Fruit fly (Drosophila melanogaster): Measurements from ENCODE around the gene CG18641.
A peak's percentile ranks its signal among the peaks of the same experiment; 100 is the strongest.

The CG18641 gene

dm6 chr2L:2426444-2427188 lies 11.5 kb upstream of the CG18641 start (continued):
- TF ChIP-seq lmd (GFP tag; IDR thresholded peaks at IDR 0.05) = peak; percentile 61
- no peak for TF ChIP-seq CG7987 (GFP tag; optimal IDR thresholded peaks at IDR 0.05)
- no peak for TF ChIP-seq HLH4C (GFP tag; IDR thresholded peaks at IDR 0.05; ENCODE audit: partially characterized antibody)
- no peak for TF ChIP-seq CG18476 (GFP tag; optimal IDR thresholded peaks at IDR 0.05)
- TF ChIP-seq Blimp-1 (GFP tag; optimal IDR thresholded peaks at IDR 0.05) = peak; percentile 70
- TF ChIP-seq CG8944 (GFP tag; optimal IDR thresholded peaks at IDR 0.05) = peak; percentile 35
- TF ChIP-seq usp (GFP tag; optimal IDR thresholded peaks at IDR 0.05) = no peak
- TF ChIP-seq CG7372 (GFP tag; IDR thresholded peaks at IDR 0.05) = no peak
- no peak for TF ChIP-seq dmrt11E (tag; optimal IDR thresholded peaks at IDR 0.05)
- TF ChIP-seq fd3F (GFP tag; optimal IDR thresholded peaks at IDR 0.05) = peak; percentile 36
- TF ChIP-seq gcm (GFP tag; optimal IDR thresholded peaks at IDR 0.05) = no peak
- TF ChIP-seq GATAe (GFP tag; conservative IDR thresholded peaks at IDR 0.05) = no peak
- peak; percentile 80 for TF ChIP-seq CG1603 (tag; optimal IDR thresholded peaks at IDR 0.05)
- peak; percentile 47 for TF ChIP-seq CG32532 (GFP tag; IDR thresholded peaks at IDR 0.05)
- TF ChIP-seq Max (GFP tag; optimal IDR thresholded peaks at IDR 0.05) = peak; percentile 15
- TF ChIP-seq CG18764 (GFP tag; optimal IDR thresholded peaks at IDR 0.05) = peak; percentile 16
- peak; percentile 50 for TF ChIP-seq CG8388 (GFP tag; optimal IDR thresholded peaks at IDR 0.05)
- TF ChIP-seq CG17612 (GFP tag; IDR thresholded peaks at IDR 0.05) = no peak
- TF ChIP-seq ems (GFP tag; optimal IDR thresholded peaks at IDR 0.05) = peak; percentile 32
- TF ChIP-seq toy (GFP tag; IDR thresholded peaks at IDR 0.05) = no peak
- no peak for TF ChIP-seq stwl (tag; optimal IDR thresholded peaks at IDR 0.05)
- TF ChIP-seq Side (GFP tag; optimal IDR thresholded peaks at IDR 0.05) = no peak
- peak; percentile 31 for TF ChIP-seq run (tag; optimal IDR thresholded peaks at IDR 0.05)
- peak; percentile 47 for TF ChIP-seq CG16863 (GFP tag; optimal IDR thresholded peaks at IDR 0.05)
- no peak for TF ChIP-seq gsb-n (tag; optimal IDR thresholded peaks at IDR 0.05)
- TF ChIP-seq Eip74EF (GFP tag; optimal IDR thresholded peaks at IDR 0.05) = peak in 1 of 2 experiments; percentile 59
- no peak for TF ChIP-seq CG16815 (GFP tag; optimal IDR thresholded peaks at IDR 0.05)
- TF ChIP-seq Fer2 (tag; optimal IDR thresholded peaks at IDR 0.05) = no peak
- TF ChIP-seq sima (GFP tag; optimal IDR thresholded peaks at IDR 0.05) = no peak
- no peak for TF ChIP-seq CG15479 (GFP tag; optimal IDR thresholded peaks at IDR 0.05)
- TF ChIP-seq Aef1 (GFP tag; IDR thresholded peaks at IDR 0.05) = peak; percentile 54; the same call in 2 of the 3 replicates
- TF ChIP-seq fu2 (GFP tag; optimal IDR thresholded peaks at IDR 0.05) = peak; percentile 11
- peak; percentile 42 for TF ChIP-seq CG18599 (GFP tag; optimal IDR thresholded peaks at IDR 0.05)
- TF ChIP-seq Ets97D (GFP tag; optimal IDR thresholded peaks at IDR 0.05) = peak; percentile 5
- TF ChIP-seq CG10959 (GFP tag; IDR thresholded peaks at IDR 0.05) = no peak
- no peak for TF ChIP-seq gfzf (GFP tag; optimal IDR thresholded peaks at IDR 0.05)
- no peak for TF ChIP-seq zfh1 (GFP tag; IDR thresholded peaks at IDR 0.05)
- peak; percentile 51 for TF ChIP-seq ewg (GFP tag; optimal IDR thresholded peaks at IDR 0.05)
- no peak for TF ChIP-seq CG3065 (GFP tag; optimal IDR thresholded peaks at IDR 0.05)
- peak; percentile 38 for TF ChIP-seq CG2875 (GFP tag; optimal IDR thresholded peaks at IDR 0.05)
- TF ChIP-seq lilli (GFP tag; optimal IDR thresholded peaks at IDR 0.05) = peak; percentile 56
- TF ChIP-seq CG10321 (GFP tag; IDR thresholded peaks at IDR 0.05) = no peak
- TF ChIP-seq CG14050 (GFP tag; IDR thresholded peaks at IDR 0.05) = peak; percentile 48; the same call in 2 of the 3 replicates
- peak; percentile 4 for TF ChIP-seq Bteb2 (GFP tag; optimal IDR thresholded peaks at IDR 0.05)
- TF ChIP-seq h (optimal IDR thresholded peaks at IDR 0.05) = no peak
- no peak for TF ChIP-seq Spps (tag; optimal IDR thresholded peaks at IDR 0.05)
- no peak for TF ChIP-seq CG17912 (GFP tag; optimal IDR thresholded peaks at IDR 0.05)
- no peak for TF ChIP-seq da (GFP tag; optimal IDR thresholded peaks at IDR 0.05)
- TF ChIP-seq dm (GFP tag; optimal IDR thresholded peaks at IDR 0.05) = no peak
- peak; percentile 36 for TF ChIP-seq maf-S (GFP tag; optimal IDR thresholded peaks at IDR 0.05)

All from whole organism, embryonic.